Worm (Caenorhabditis elegans) whole organism, late embryonic: ENCODE measurements around the gene fbxa-138.

Experiments
- ceh-31 ChIP-seq: sonication (generic microtip); optimal IDR thresholded peaks from 2 replicates; lab custom pipeline; 2016; ENCODE audit warnings: missing genetic modification characterization, missing compliant biosample characterization
- lim-6 ChIP-seq: sonication (generic microtip); optimal IDR thresholded peaks from 2 replicates; lab custom pipeline; 2016; ENCODE audit warnings: missing genetic modification characterization, missing compliant biosample characterization

- TF ChIP-seq lim-6 (tag; lab: Kevin White, UChicago) (no peak), ceh-31 (tag; lab: Kevin White, UChicago) (no peak)
Measured at ce11 chrIII:1428448-1428847, 44.4 kb upstream of the fbxa-138 start.
